Fruit fly (Drosophila melanogaster) whole organism, pupa: ENCODE measurements around the gene Nep4.
A peak's percentile ranks its signal among the peaks of the same experiment; 100 is the strongest.

Experiments
- CG10348 ChIP-seq: fragments of 200-800 bp; sonication (Bioruptor generic); IDR thresholded peaks from 2 replicates; pipeline ENCODE4 v1.3.6; 2022; ENCODE audit warnings: missing biosample characterization, missing genetic modification characterization
- CG12605 ChIP-seq: fragments of 200-800 bp; sonication (Bioruptor generic); IDR thresholded peaks from 2 replicates; pipeline ENCODE4 v1.3.6; 2022; ENCODE audit warnings: missing biosample characterization, missing genetic modification characterization
- CG13204 ChIP-seq: fragments of 200-800 bp; sonication (Bioruptor generic); optimal IDR thresholded peaks from 2 replicates; lab custom pipeline; 2018; ENCODE audit warnings: missing biosample characterization, mild to moderate bottlenecking, missing genetic modification characterization, moderate library complexity
- CG14655 ChIP-seq: fragments of 200-800 bp; sonication (Bioruptor generic); optimal IDR thresholded peaks from 3 replicates; lab custom pipeline; 2017; ENCODE audit warnings: mild to moderate bottlenecking, missing biosample characterization, missing genetic modification reagents, missing genetic modification characterization
- CG15710 ChIP-seq: fragments of 200-800 bp; sonication (Bioruptor generic); optimal IDR thresholded peaks from 2 replicates; lab custom pipeline; 2018; ENCODE audit warnings: missing biosample characterization, mild to moderate bottlenecking, missing genetic modification characterization, moderate library complexity
- CG17806 ChIP-seq: fragments of 200-800 bp; sonication (Bioruptor generic); optimal IDR thresholded peaks from 2 replicates; lab custom pipeline; 2018; ENCODE audit warnings: missing biosample characterization, mild to moderate bottlenecking, missing genetic modification characterization, moderate library complexity
- CG32121 ChIP-seq: fragments of 200-800 bp; sonication (Bioruptor generic); IDR thresholded peaks from 2 replicates; pipeline ENCODE4 v1.3.6; 2022; ENCODE audit warnings: missing biosample characterization, missing genetic modification characterization
- CG34367 ChIP-seq: fragments of 200-800 bp; sonication (Bioruptor generic); optimal IDR thresholded peaks from 2 replicates; lab custom pipeline; 2018; ENCODE audit warnings: missing biosample characterization, mild to moderate bottlenecking, missing genetic modification characterization
- CG4496 ChIP-seq: fragments of 200-800 bp; sonication (Bioruptor generic); IDR thresholded peaks from 3 replicates; pipeline ENCODE4 v1.3.6; 2022; ENCODE audit warnings: missing biosample characterization, missing genetic modification characterization
- CG8159 ChIP-seq: fragments of 200-800 bp; sonication (Bioruptor generic); optimal IDR thresholded peaks from 3 replicates; lab custom pipeline; 2018; ENCODE audit warnings: missing biosample characterization, mild to moderate bottlenecking, missing genetic modification characterization, moderate library complexity
- CG8301 ChIP-seq: fragments of 200-800 bp; sonication (Bioruptor generic); optimal IDR thresholded peaks from 2 replicates; lab custom pipeline; 2018; ENCODE audit warnings: missing biosample characterization, mild to moderate bottlenecking, missing genetic modification characterization
- CG9948 ChIP-seq: fragments of 200-800 bp; sonication (Bioruptor generic); optimal IDR thresholded peaks from 2 replicates; lab custom pipeline; 2018; ENCODE audit warnings: missing biosample characterization, mild to moderate bottlenecking, missing genetic modification characterization, moderate library complexity
- D1 ChIP-seq: fragments of 200-800 bp; sonication (Bioruptor generic); optimal IDR thresholded peaks from 2 replicates; lab custom pipeline; 2018; ENCODE audit warnings: missing biosample characterization, mild to moderate bottlenecking, missing genetic modification characterization, moderate library complexity
- EcR ChIP-seq: fragments of 200-800 bp; sonication (Bioruptor generic); optimal IDR thresholded peaks from 3 replicates; lab custom pipeline; 2019; ENCODE audit warnings: missing biosample characterization, missing genetic modification characterization, mild to moderate bottlenecking, moderate library complexity, missing genetic modification reagents
- Ets98B ChIP-seq: fragments of 200-800 bp; sonication (Bioruptor generic); IDR thresholded peaks from 2 replicates; pipeline ENCODE4 v1.3.6; 2022; ENCODE audit warnings: missing biosample characterization, missing genetic modification characterization
- Pif1A ChIP-seq: fragments of 200-800 bp; sonication (Bioruptor generic); optimal IDR thresholded peaks from 3 replicates; lab custom pipeline; 2016; ENCODE audit warnings: missing biosample characterization, missing genetic modification characterization
- Pif1B ChIP-seq: fragments of 200-800 bp; sonication (Bioruptor generic); optimal IDR thresholded peaks from 3 replicates; lab custom pipeline; 2016; ENCODE audit warnings: missing biosample characterization, missing genetic modification characterization
- Snoo ChIP-seq: fragments of 200-800 bp; sonication (Bioruptor generic); optimal IDR thresholded peaks from 3 replicates; lab custom pipeline; 2017; ENCODE audit warnings: missing biosample characterization, mild to moderate bottlenecking, missing genetic modification characterization, inconsistent platforms
- fd96Ca ChIP-seq: fragments of 200-800 bp; sonication (Bioruptor generic); IDR thresholded peaks from 3 replicates; pipeline ENCODE4 v1.3.6; 2022; ENCODE audit warnings: missing biosample characterization, missing genetic modification characterization
- gl ChIP-seq: fragments of 200-800 bp; sonication (Bioruptor generic); optimal IDR thresholded peaks from 2 replicates; lab custom pipeline; 2018; ENCODE audit warnings: missing biosample characterization, mild to moderate bottlenecking, missing genetic modification characterization
- rn ChIP-seq: fragments of 200-800 bp; sonication (Bioruptor generic); IDR thresholded peaks from 2 replicates; pipeline ENCODE4 v1.3.6; 2022; ENCODE audit warnings: missing biosample characterization, missing genetic modification characterization

The Nep4 gene

DNA sequence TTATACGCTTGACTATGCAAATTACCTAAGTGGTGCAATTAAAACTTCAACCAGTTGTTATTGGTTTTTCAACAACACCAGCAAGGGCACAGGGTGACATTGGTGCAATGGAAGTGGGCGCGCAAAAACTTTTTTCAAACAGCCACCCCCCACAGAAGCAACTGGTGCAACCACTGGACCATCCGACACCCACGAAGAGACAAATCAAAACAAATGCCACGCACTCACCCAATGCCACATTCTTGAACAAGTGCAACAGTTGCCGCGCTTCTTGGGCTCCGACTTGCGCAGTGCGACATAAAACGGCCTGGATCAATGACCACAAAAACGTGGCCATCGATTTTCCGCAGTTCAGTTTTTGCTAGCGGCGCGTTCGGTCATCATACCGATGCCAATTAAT lies 24.0 kb downstream of the Nep4 start:
- TF ChIP-seq CG15710 (tag; lab: Kevin White, UChicago), result no peak
- 0 out of 2 replicates have a peak, but pooled peaks have one; percentile 16 for TF ChIP-seq Ets98B
- TF ChIP-seq CG34367 (tag; lab: Kevin White, UChicago), result no peak
- TF ChIP-seq CG12605 (GFP tag; lab: Robert Waterston, UW), result peak; percentile 95
- no peak for TF ChIP-seq rn
- TF ChIP-seq CG32121 (GFP tag; lab: Robert Waterston, UW), result no peak
- no peak for TF ChIP-seq CG10348 (GFP tag; lab: Robert Waterston, UW)
- no peak for TF ChIP-seq CG9948 (tag; lab: Kevin White, UChicago)
- no peak for TF ChIP-seq EcR (GFP tag; lab: Kevin White, UChicago)

DNA sequence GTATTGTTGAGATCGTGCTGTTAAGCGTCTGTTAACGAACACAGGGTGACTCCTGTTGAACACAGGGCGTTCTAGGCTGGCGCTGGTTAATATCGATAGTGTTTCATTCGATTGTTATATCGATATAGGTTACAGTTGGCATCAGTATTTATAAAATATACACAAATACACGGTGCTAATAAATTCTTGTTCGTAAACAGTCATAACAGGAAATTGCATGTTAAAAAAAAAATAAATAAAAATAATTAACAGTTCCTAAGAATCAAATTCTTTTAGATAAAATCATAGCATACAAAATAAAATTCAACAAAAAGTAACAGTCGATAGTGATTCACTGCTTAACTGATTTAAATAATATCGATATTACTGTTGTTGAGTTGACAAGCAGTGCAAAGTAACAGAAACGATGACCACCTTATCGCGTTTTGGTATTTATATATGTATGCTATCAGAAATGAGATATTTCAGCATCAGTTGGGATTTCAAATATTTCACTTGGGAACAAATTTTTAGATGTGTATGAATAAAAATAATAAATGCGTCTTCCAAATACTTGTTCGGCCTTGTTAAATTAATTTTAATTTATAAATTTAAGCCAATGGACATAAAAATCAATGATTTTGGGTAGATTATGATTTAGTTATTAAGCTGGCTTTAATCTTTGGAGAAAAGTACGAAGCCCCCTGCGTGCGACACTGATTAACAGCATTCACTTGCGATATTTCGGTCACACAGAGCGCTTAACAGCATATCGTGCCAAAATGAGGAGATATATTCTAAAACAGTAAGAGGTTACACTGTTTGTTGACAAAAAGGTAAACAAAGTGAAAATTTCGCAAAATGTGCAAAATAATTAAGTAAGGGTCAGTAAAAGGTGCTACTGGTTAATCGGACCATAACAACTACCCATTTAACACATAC lies 24.8 kb downstream of the Nep4 start, which contains the start of the genes Pi3K92E and Lrrk:
TSS of gene Pi3K92E (minus strand) at position 59 of the 921 bp plus-strand sequence.
TSS of gene Lrrk (plus strand) at position 807 of the 921 bp plus-strand sequence.
- TF ChIP-seq CG13204 (GFP tag; lab: Kevin White, UChicago) (no peak), rn (no peak), CG4496 (GFP tag; lab: Robert Waterston, UW) (0 out of 3 replicates have a peak, but pooled peaks have one; percentile 37), Pif1A (GFP tag; lab: Kevin White, UChicago) (no peak), CG8159 (tag; lab: Kevin White, UChicago) (no peak), CG34367 (tag; lab: Kevin White, UChicago) (peak; percentile 27), CG9948 (tag; lab: Kevin White, UChicago) (no peak), CG32121 (GFP tag; lab: Robert Waterston, UW) (no peak)

DNA sequence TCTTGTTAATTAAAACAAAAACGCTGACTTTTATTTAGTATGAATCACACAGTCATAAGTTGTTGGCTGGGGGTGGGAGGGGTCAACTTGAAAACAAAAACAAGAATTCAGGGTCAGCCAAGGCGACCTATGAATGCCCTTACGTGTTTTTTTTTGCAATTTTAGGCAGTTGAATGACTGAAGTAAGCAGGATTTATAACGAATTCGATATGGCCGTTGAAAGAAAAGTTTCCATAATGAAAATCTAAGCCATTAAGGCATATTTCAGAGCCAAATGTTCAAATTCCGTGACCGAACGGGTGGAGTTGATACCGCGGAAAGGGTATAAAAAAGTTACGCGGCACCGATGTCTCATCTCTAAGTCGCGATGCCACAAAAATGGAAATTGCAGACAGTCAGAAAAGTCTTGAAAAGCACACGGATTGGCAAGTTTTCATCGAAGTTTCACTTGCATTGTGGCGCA lies 25.7 kb downstream of the Nep4 start:
- TF ChIP-seq CG12605 (GFP tag; lab: Robert Waterston, UW) (no peak), CG10348 (GFP tag; lab: Robert Waterston, UW) (no peak), D1 (tag; lab: Kevin White, UChicago) (no peak), gl (tag; lab: Kevin White, UChicago) (no peak), CG9948 (tag; lab: Kevin White, UChicago) (peak; percentile 58), CG17806 (tag; lab: Kevin White, UChicago) (no peak), CG14655 (no peak), CG4496 (GFP tag; lab: Robert Waterston, UW) (peak; percentile 59; the same call in 2 of the 3 replicates), Pif1B (GFP tag; lab: Kevin White, UChicago) (no peak), fd96Ca (GFP tag; lab: Robert Waterston, UW) (peak; percentile 80), CG34367 (tag; lab: Kevin White, UChicago) (no peak), CG8301 (tag; lab: Kevin White, UChicago) (no peak), rn (peak; percentile 52; the same call in 1 of the 2 replicates), CG13204 (GFP tag; lab: Kevin White, UChicago) (no peak), Pif1A (GFP tag; lab: Kevin White, UChicago) (no peak), CG8159 (tag; lab: Kevin White, UChicago) (no peak), CG15710 (tag; lab: Kevin White, UChicago) (peak; percentile 60), EcR (GFP tag; lab: Kevin White, UChicago) (no peak), CG32121 (GFP tag; lab: Robert Waterston, UW) (peak; percentile 71), Ets98B (peak; percentile 71), Snoo (peak; percentile 49)

DNA sequence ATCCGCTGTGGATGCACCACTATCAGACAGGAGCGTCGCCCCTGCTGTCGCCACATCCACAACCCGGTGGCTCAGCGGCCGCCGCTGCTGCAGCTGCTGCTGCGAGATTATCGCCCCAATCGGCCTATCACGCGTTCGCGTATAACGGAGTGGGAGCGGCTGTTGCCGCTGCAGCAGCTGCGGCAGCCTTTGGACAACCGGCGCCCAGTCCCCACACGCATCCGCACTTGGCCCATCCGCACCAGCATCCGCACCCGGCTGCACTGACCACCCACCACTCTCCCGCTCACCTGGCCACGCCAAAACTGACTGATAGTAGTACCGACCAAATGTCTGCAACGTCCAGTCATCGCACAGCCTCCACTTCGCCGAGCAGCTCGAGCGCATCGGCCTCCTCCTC lies 33.6 kb downstream of the Nep4 start:
- TF ChIP-seq CG12605 (GFP tag; lab: Robert Waterston, UW) (no peak), Ets98B (no peak), fd96Ca (GFP tag; lab: Robert Waterston, UW) (no peak), CG9948 (tag; lab: Kevin White, UChicago) (no peak), CG17806 (tag; lab: Kevin White, UChicago) (no peak), CG8301 (tag; lab: Kevin White, UChicago) (no peak), CG32121 (GFP tag; lab: Robert Waterston, UW) (no peak), rn (no peak), D1 (tag; lab: Kevin White, UChicago) (no peak), Pif1A (GFP tag; lab: Kevin White, UChicago) (no peak), CG8159 (tag; lab: Kevin White, UChicago) (no peak), Pif1B (GFP tag; lab: Kevin White, UChicago) (no peak), CG13204 (GFP tag; lab: Kevin White, UChicago) (no peak), EcR (GFP tag; lab: Kevin White, UChicago) (no peak), CG14655 (no peak), Snoo (no peak), CG15710 (tag; lab: Kevin White, UChicago) (no peak), CG34367 (tag; lab: Kevin White, UChicago) (no peak), gl (tag; lab: Kevin White, UChicago) (no peak), CG10348 (GFP tag; lab: Robert Waterston, UW) (no peak)
